Fruit fly (Drosophila melanogaster) whole organism, embryonic: ENCODE results near the gene CG33679.
A peak's percentile ranks its signal among the peaks of the same experiment; 100 is the strongest.

Source experiments
- BEAF-32 ChIP-seq: fragments of 200-800 bp; sonication (Bioruptor generic); optimal IDR thresholded peaks from 3 replicates; lab custom pipeline; 2017; ENCODE audit warnings: missing biosample characterization, missing genetic modification characterization, mild to moderate bottlenecking, moderate library complexity, missing genetic modification reagents
- Bgb ChIP-seq: fragments of 200-800 bp; sonication (Bioruptor generic); IDR thresholded peaks from 2 replicates; pipeline ENCODE4 v1.3.6; 2022; ENCODE audit warnings: missing biosample characterization, missing genetic modification characterization; ENCODE audit not compliant: partially characterized antibody
- CG10959 ChIP-seq: fragments of 200-800 bp; sonication (Bioruptor generic); IDR thresholded peaks from 2 replicates; pipeline ENCODE4 v1.3.6; 2022; ENCODE audit warnings: missing biosample characterization, missing genetic modification characterization
- CG12299 ChIP-seq: fragments of 200-800 bp; sonication (Bioruptor generic); optimal IDR thresholded peaks from 2 replicates; lab custom pipeline; 2018; ENCODE audit warnings: missing biosample characterization, mild to moderate bottlenecking, missing genetic modification characterization
- CG13624 ChIP-seq: fragments of 200-800 bp; sonication (Bioruptor generic); optimal IDR thresholded peaks from 2 replicates; lab custom pipeline; 2016; ENCODE audit warnings: missing biosample characterization, missing genetic modification characterization
- CG15073 ChIP-seq: fragments of 200-800 bp; sonication (Bioruptor generic); optimal IDR thresholded peaks from 2 replicates; lab custom pipeline; 2016; ENCODE audit warnings: missing biosample characterization, missing genetic modification characterization
- CG15601 ChIP-seq: fragments of 200-800 bp; sonication (Bioruptor generic); optimal IDR thresholded peaks from 3 replicates; lab custom pipeline; 2019; ENCODE audit warnings: missing biosample characterization, mild to moderate bottlenecking, missing genetic modification characterization, moderate library complexity
- CG17186 ChIP-seq: fragments of 200-800 bp; sonication (Bioruptor generic); optimal IDR thresholded peaks from 3 replicates; lab custom pipeline; 2017; ENCODE audit warnings: missing biosample characterization, missing genetic modification reagents, missing genetic modification characterization
- CG17612 ChIP-seq: fragments of 200-800 bp; sonication (Bioruptor generic); IDR thresholded peaks from 2 replicates; pipeline ENCODE4 v1.3.6; 2022; ENCODE audit warnings: missing biosample characterization, missing genetic modification characterization
- CG3065 ChIP-seq: fragments of 200-800 bp; sonication (Bioruptor generic); optimal IDR thresholded peaks from 2 replicates; lab custom pipeline; 2016; ENCODE audit warnings: missing biosample characterization, missing genetic modification characterization
- CG4282 ChIP-seq: fragments of 200-800 bp; sonication (Bioruptor generic); optimal IDR thresholded peaks from 2 replicates; lab custom pipeline; 2016; ENCODE audit warnings: missing biosample characterization, missing genetic modification characterization
- CG4404 ChIP-seq: fragments of 200-800 bp; sonication (Bioruptor generic); IDR thresholded peaks from 2 replicates; pipeline ENCODE4 v1.3.6; 2022; ENCODE audit warnings: missing biosample characterization, missing genetic modification characterization
- CG4424 ChIP-seq: fragments of 200-800 bp; sonication (Bioruptor generic); optimal IDR thresholded peaks from 3 replicates; lab custom pipeline; 2016; ENCODE audit warnings: missing biosample characterization, missing genetic modification characterization
- CG4707 ChIP-seq: fragments of 200-800 bp; sonication (Bioruptor generic); optimal IDR thresholded peaks from 2 replicates; lab custom pipeline; 2018; ENCODE audit warnings: missing biosample characterization, mild to moderate bottlenecking, missing genetic modification characterization, moderate library complexity
- CG4730 ChIP-seq: fragments of 200-800 bp; sonication (Bioruptor generic); IDR thresholded peaks from 2 replicates; pipeline ENCODE4 v1.3.6; 2022; ENCODE audit warnings: missing biosample characterization, missing genetic modification characterization
- CG7963 ChIP-seq: fragments of 200-800 bp; sonication (Bioruptor generic); IDR thresholded peaks from 3 replicates; pipeline ENCODE4 v1.3.6; 2022; ENCODE audit warnings: missing biosample characterization, missing genetic modification characterization; ENCODE audit not compliant: partially characterized antibody
- CG9609 ChIP-seq: fragments of 200-800 bp; sonication (Bioruptor generic); optimal IDR thresholded peaks from 3 replicates; lab custom pipeline; 2016; ENCODE audit warnings: missing biosample characterization, missing genetic modification characterization
- CrebB ChIP-seq: fragments of 200-800 bp; sonication (Bioruptor generic); optimal IDR thresholded peaks from 3 replicates; lab custom pipeline; 2018; ENCODE audit warnings: missing biosample characterization, mild to moderate bottlenecking, missing genetic modification characterization
- Doc3 ChIP-seq: fragments of 200-800 bp; sonication (Bioruptor generic); IDR thresholded peaks from 3 replicates; pipeline ENCODE4 v1.3.6; 2022; ENCODE audit warnings: missing biosample characterization, missing genetic modification characterization; ENCODE audit not compliant: partially characterized antibody
- Gug ChIP-seq: fragments of 200-800 bp; sonication (Bioruptor generic); IDR thresholded peaks from 4 replicates; pipeline ENCODE4 v1.3.6; 2022; ENCODE audit warnings: missing biosample characterization, missing genetic modification characterization
- Hey ChIP-seq: fragments of 200-800 bp; sonication (Bioruptor generic); optimal IDR thresholded peaks from 3 replicates; lab custom pipeline; 2018; ENCODE audit warnings: missing biosample characterization, mild to moderate bottlenecking, missing genetic modification characterization
- NC2α ChIP-seq: fragments of 200-800 bp; sonication (Bioruptor generic); optimal IDR thresholded peaks from 2 replicates; lab custom pipeline; 2016; ENCODE audit warnings: missing biosample characterization, missing genetic modification characterization
- NC2β ChIP-seq: fragments of 200-800 bp; sonication (Bioruptor generic); optimal IDR thresholded peaks from 2 replicates; lab custom pipeline; 2016; ENCODE audit warnings: missing biosample characterization, missing genetic modification characterization
- Optix ChIP-seq: fragments of 200-800 bp; sonication (Bioruptor generic); IDR thresholded peaks from 3 replicates; pipeline ENCODE4 v1.3.6; 2022; ENCODE audit warnings: missing biosample characterization, missing genetic modification characterization
- Side ChIP-seq: fragments of 200-800 bp; sonication (Bioruptor generic); optimal IDR thresholded peaks from 2 replicates; lab custom pipeline; 2016; ENCODE audit warnings: missing biosample characterization, missing genetic modification characterization
- Sin3A ChIP-seq: fragments of >200 bp; optimal IDR thresholded peaks from 2 replicates; lab custom pipeline; 2018
- Stat92E ChIP-seq, 3 experiments: fragments of >200 bp in 2 of 3; fragments of 200-800 bp in 1 of 3; sonication (Bioruptor generic) in 1 of 3; optimal IDR thresholded peaks; 2 replicates each; lab custom pipeline; 2017 to 2019; ENCODE audit warnings: missing biosample characterization in 3 of 3, missing genetic modification characterization in 3 of 3, mild to moderate bottlenecking in 1 of 3, moderate library complexity in 1 of 3
- al ChIP-seq: fragments of 200-800 bp; sonication (Bioruptor generic); IDR thresholded peaks from 2 replicates; pipeline ENCODE4 v1.3.6; 2022; ENCODE audit warnings: missing biosample characterization, missing genetic modification characterization
- bowl ChIP-seq: fragments of 200-800 bp; sonication (Bioruptor generic); IDR thresholded peaks from 2 replicates; pipeline ENCODE4 v1.3.6; 2022; ENCODE audit warnings: missing biosample characterization, missing genetic modification characterization
- bsh ChIP-seq, 2 experiments: fragments of 200-800 bp; sonication (Bioruptor generic); optimal IDR thresholded peaks; 2 replicates each; lab custom pipeline; 2017 to 2018; ENCODE audit warnings: mild to moderate bottlenecking in 2 of 2, missing biosample characterization in 2 of 2, missing genetic modification characterization in 2 of 2, moderate library complexity in 1 of 2
- corto ChIP-seq: fragments of 200-800 bp; sonication (Bioruptor generic); optimal IDR thresholded peaks from 2 replicates; lab custom pipeline; 2016; ENCODE audit warnings: missing biosample characterization, mild to moderate bottlenecking, missing genetic modification characterization, moderate library complexity
- da ChIP-seq: fragments of 200-800 bp; sonication (Bioruptor generic); optimal IDR thresholded peaks from 2 replicates; lab custom pipeline; 2016; ENCODE audit warnings: missing biosample characterization, missing genetic modification characterization
- dan ChIP-seq: fragments of 200-800 bp; sonication (Bioruptor generic); IDR thresholded peaks from 2 replicates; pipeline ENCODE4 v1.3.6; 2022; ENCODE audit warnings: missing biosample characterization, missing genetic modification characterization
- emc ChIP-seq: fragments of 200-800 bp; sonication (Bioruptor generic); optimal IDR thresholded peaks from 2 replicates; lab custom pipeline; 2016; ENCODE audit warnings: missing biosample characterization, missing genetic modification characterization
- en ChIP-seq: fragments of 200-800 bp; sonication (Bioruptor generic); optimal IDR thresholded peaks from 2 replicates; lab custom pipeline; 2016; ENCODE audit warnings: missing biosample characterization, missing genetic modification characterization
- esg ChIP-seq: fragments of 200-800 bp; sonication (Bioruptor generic); conservative IDR thresholded peaks from 2 replicates; pipeline ENCODE4 v1.3.6; 2022; ENCODE audit warnings: missing biosample characterization, missing genetic modification characterization
- gt ChIP-seq: fragments of 200-800 bp; sonication (Bioruptor generic); IDR thresholded peaks from 2 replicates; pipeline ENCODE4 v1.3.6; 2022; ENCODE audit warnings: missing biosample characterization, missing genetic modification characterization
- hbn ChIP-seq: fragments of 200-800 bp; sonication (Bioruptor generic); IDR thresholded peaks from 2 replicates; pipeline ENCODE4 v1.3.6; 2022; ENCODE audit warnings: missing biosample characterization, missing genetic modification characterization; ENCODE audit not compliant: partially characterized antibody
- lilli ChIP-seq: fragments of 200-800 bp; sonication (Bioruptor generic); optimal IDR thresholded peaks from 3 replicates; lab custom pipeline; 2016; ENCODE audit warnings: missing biosample characterization, missing genetic modification characterization
- lov ChIP-seq, 2 experiments: fragments of 200-800 bp in 1 of 2; fragments of >200 bp in 1 of 2; sonication (Bioruptor generic) in 1 of 2; IDR thresholded peaks in 1 of 2; optimal IDR thresholded peaks in 1 of 2; 2 replicates in 1 of 2; 3 replicates in 1 of 2; pipeline versions ENCODE4 v1.3.6 to Lab custom; 2017 to 2022; ENCODE audit warnings: missing biosample characterization in 1 of 2, missing genetic modification characterization in 1 of 2
- nau ChIP-seq: fragments of 200-800 bp; sonication (Bioruptor generic); optimal IDR thresholded peaks from 3 replicates; lab custom pipeline; 2017; ENCODE audit warnings: missing biosample characterization, mild to moderate bottlenecking, missing genetic modification characterization, missing genetic modification reagents
- phol ChIP-seq: fragments of 200-800 bp; sonication (Bioruptor generic); optimal IDR thresholded peaks from 3 replicates; lab custom pipeline; 2018; ENCODE audit warnings: missing biosample characterization, mild to moderate bottlenecking, missing genetic modification characterization, moderate library complexity
- pnt ChIP-seq: fragments of 200-800 bp; sonication (Bioruptor generic); optimal IDR thresholded peaks from 3 replicates; lab custom pipeline; 2016; ENCODE audit warnings: missing biosample characterization, missing genetic modification characterization
- salm ChIP-seq: fragments of 200-800 bp; sonication (Bioruptor generic); optimal IDR thresholded peaks from 2 replicates; lab custom pipeline; 2018; ENCODE audit warnings: missing biosample characterization, mild to moderate bottlenecking, missing genetic modification characterization
- slou ChIP-seq: fragments of 200-800 bp; sonication (Bioruptor generic); optimal IDR thresholded peaks from 3 replicates; lab custom pipeline; 2016; ENCODE audit warnings: missing biosample characterization, missing genetic modification characterization
- tgo ChIP-seq: fragments of 200-800 bp; sonication (Bioruptor generic); IDR thresholded peaks from 3 replicates; pipeline ENCODE4 v1.3.6; 2022; ENCODE audit warnings: missing biosample characterization, missing genetic modification characterization
- tio ChIP-seq: fragments of 200-800 bp; sonication (Bioruptor generic); optimal IDR thresholded peaks from 2 replicates; lab custom pipeline; 2017; ENCODE audit warnings: missing biosample characterization, missing genetic modification characterization, inconsistent platforms
- tup ChIP-seq: fragments of 200-800 bp; sonication (Bioruptor generic); optimal IDR thresholded peaks from 2 replicates; lab custom pipeline; 2016; ENCODE audit warnings: missing biosample characterization, mild to moderate bottlenecking, missing genetic modification characterization, moderate library complexity

The CG33679 gene

dm6 chr2L:15056359-15057220 lies 1.5 kb upstream of the CG33679 start (continued):
- TF ChIP-seq CG12299 (tag; lab: Kevin White, UChicago), result peak; percentile 15
- TF ChIP-seq bowl, result no peak
- no peak for TF ChIP-seq CG9609 (GFP tag; lab: Kevin White, UChicago)
- TF ChIP-seq lilli, result peak; percentile 48
- TF ChIP-seq CG17612 (GFP tag; lab: Robert Waterston, UW), result no peak
- TF ChIP-seq BEAF-32, result no peak
- TF ChIP-seq CG17186, result no peak
- TF ChIP-seq Gug (GFP tag; lab: Robert Waterston, UW), result peak; percentile 35; the same call in 1 of the 4 replicates
- TF ChIP-seq CG15601 (tag; lab: Kevin White, UChicago), result peak; percentile 73
- peak; percentile 14 for TF ChIP-seq slou (GFP tag; lab: Kevin White, UChicago)
- peak; percentile 67 for TF ChIP-seq corto (GFP tag; lab: Kevin White, UChicago)
- peak; percentile 85 for TF ChIP-seq CG4424 (GFP tag; lab: Kevin White, UChicago)
- no peak for TF ChIP-seq da (GFP tag; lab: Kevin White, UChicago)
- peak; percentile 56 for TF ChIP-seq nau
- TF ChIP-seq Bgb (GFP tag; lab: Robert Waterston, UW), result 0 out of 2 replicates have a peak, but pooled peaks have one; percentile 14
- no peak for TF ChIP-seq CG13624 (GFP tag; lab: Kevin White, UChicago)
- no peak for TF ChIP-seq Doc3 (GFP tag; lab: Robert Waterston, UW)
- TF ChIP-seq Optix (GFP tag; lab: Robert Waterston, UW), result no peak
- TF ChIP-seq tup (GFP tag; lab: Kevin White, UChicago), result no peak
- TF ChIP-seq tgo (GFP tag; lab: Robert Waterston, UW), result peak; percentile 78
- TF ChIP-seq al (GFP tag; lab: Robert Waterston, UW), result peak; percentile 43
- no peak for TF ChIP-seq emc (GFP tag; lab: Kevin White, UChicago)
- peak; percentile 58 for TF ChIP-seq salm (tag; lab: Kevin White, UChicago)
- TF ChIP-seq Sin3A (lab: Kevin White, UChicago), result no peak
- TF ChIP-seq hbn (GFP tag; lab: Robert Waterston, UW), result 0 out of 2 replicates have a peak, but pooled peaks have one; percentile 21
- TF ChIP-seq lov (optimal IDR thresholded peaks at IDR 0.05; lab: Kevin White, UChicago), result no peak
- 0 out of 3 replicates have a peak, but pooled peaks have one; percentile 49 for TF ChIP-seq lov (GFP tag; IDR thresholded peaks at IDR 0.05; lab: Robert Waterston, UW)
- TF ChIP-seq Stat92E (GFP tag; optimal IDR thresholded peaks at IDR 0.05; lab: Kevin White, UChicago), result peak in 1 of 3 experiments; percentile 49
- TF ChIP-seq CG15073 (GFP tag; lab: Kevin White, UChicago), result no peak
- peak; percentile 83 for TF ChIP-seq tio (GFP tag; lab: Kevin White, UChicago)
- no peak for TF ChIP-seq dan (GFP tag; lab: Robert Waterston, UW)
- no peak for TF ChIP-seq Hey (tag; lab: Kevin White, UChicago)
- no peak for TF ChIP-seq CG4282 (GFP tag; lab: Kevin White, UChicago)
- TF ChIP-seq CG4707, result peak; percentile 14
- TF ChIP-seq gt, result peak; percentile 45; the same call in 1 of the 2 replicates
- TF ChIP-seq NC2β, result no peak
- peak; percentile 57 to 76 for TF ChIP-seq bsh (GFP tag; optimal IDR thresholded peaks at IDR 0.05; lab: Kevin White, UChicago)
- peak; percentile 76 for TF ChIP-seq CG10959 (GFP tag; lab: Robert Waterston, UW)
- TF ChIP-seq phol (tag; lab: Kevin White, UChicago), result peak; percentile 88
- TF ChIP-seq CG7963, result no peak
- TF ChIP-seq Side, result no peak
- peak; percentile 16 for TF ChIP-seq CrebB
- TF ChIP-seq CG3065 (GFP tag; lab: Kevin White, UChicago), result peak; percentile 37
- TF ChIP-seq en (GFP tag; lab: Kevin White, UChicago), result no peak
- TF ChIP-seq NC2α (GFP tag; lab: Kevin White, UChicago), result no peak
- peak; percentile 58 for TF ChIP-seq CG4404
- TF ChIP-seq esg (GFP tag; lab: Robert Waterston, UW), result peak; percentile 65
- TF ChIP-seq CG4730 (GFP tag; lab: Robert Waterston, UW), result 0 out of 2 replicates have a peak, but pooled peaks have one; percentile 37
- no peak for TF ChIP-seq pnt
